Worm (Caenorhabditis elegans): Measurements from ENCODE around the gene sri-21.

ce11 chrV:3581643-3582042, 32.0 kb downstream of the sri-21 start:
- TF ChIP-seq snpc-4 (tag; optimal IDR thresholded peaks at IDR 0.05) (no peak), tbx-8 (GFP tag; optimal IDR thresholded peaks at IDR 0.05) (no peak), nhr-76 (tag; optimal IDR thresholded peaks at IDR 0.05) (no peak)
